Worm (Caenorhabditis elegans): ENCODE measurements around the gene srd-18.

DNA sequence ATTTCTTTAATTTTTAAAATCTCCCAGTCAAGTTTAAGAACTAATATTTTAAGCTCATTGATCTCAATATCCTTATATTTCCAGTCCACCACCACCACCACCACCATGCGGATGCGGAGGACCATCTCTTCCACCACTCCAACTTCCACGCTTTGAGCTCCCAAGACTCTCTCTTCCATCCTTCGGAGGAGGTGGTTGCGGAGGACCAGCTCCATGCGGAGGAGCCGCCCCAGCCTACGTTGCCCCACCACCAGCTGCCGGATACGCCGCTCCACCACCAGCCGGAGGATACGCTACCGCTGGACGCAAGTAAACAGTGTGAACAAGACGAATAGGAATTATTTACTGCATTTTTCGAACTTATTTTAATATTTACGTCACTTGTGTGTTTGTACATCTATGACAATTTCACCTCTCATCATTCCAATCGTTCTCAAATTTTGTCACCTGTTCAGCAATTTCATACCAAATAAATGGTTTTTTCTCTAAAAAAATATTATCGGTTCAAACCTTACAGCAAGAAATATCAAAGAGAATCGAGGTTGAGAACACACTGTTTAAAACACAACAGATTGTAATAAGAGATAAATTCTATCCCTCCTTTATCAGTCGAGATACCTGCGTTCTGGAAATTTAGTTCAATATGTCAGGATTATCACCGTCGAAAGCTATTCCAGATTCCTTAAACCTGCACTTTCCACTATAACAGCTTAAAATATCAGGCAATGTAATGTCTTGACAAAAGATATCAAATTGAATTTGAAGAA, 15.3 kb downstream of the srd-18 start:
- TF ChIP-seq alr-1 (tag; optimal IDR thresholded peaks at IDR 0.05) (no peak), unc-62 (GFP tag; optimal IDR thresholded peaks at IDR 0.05) (no peak), lin-39 (tag; optimal IDR thresholded peaks at IDR 0.05) (no peak), lsy-2 (tag; optimal IDR thresholded peaks at IDR 0.05) (no peak), nhr-77 (tag; optimal IDR thresholded peaks at IDR 0.05) (no peak), nhr-21 (tag; optimal IDR thresholded peaks at IDR 0.05) (no peak), ceh-16 (tag; optimal IDR thresholded peaks at IDR 0.05) (no peak), fos-1 (tag; optimal IDR thresholded peaks at IDR 0.05) (no peak), lin-13 (GFP tag; optimal IDR thresholded peaks at IDR 0.05) (no peak), snpc-4 (tag; optimal IDR thresholded peaks at IDR 0.05) (no peak), zag-1 (tag; optimal IDR thresholded peaks at IDR 0.05) (no peak)
